Worm (Caenorhabditis elegans): ENCODE measurements around the gene mpst-7.

DNA sequence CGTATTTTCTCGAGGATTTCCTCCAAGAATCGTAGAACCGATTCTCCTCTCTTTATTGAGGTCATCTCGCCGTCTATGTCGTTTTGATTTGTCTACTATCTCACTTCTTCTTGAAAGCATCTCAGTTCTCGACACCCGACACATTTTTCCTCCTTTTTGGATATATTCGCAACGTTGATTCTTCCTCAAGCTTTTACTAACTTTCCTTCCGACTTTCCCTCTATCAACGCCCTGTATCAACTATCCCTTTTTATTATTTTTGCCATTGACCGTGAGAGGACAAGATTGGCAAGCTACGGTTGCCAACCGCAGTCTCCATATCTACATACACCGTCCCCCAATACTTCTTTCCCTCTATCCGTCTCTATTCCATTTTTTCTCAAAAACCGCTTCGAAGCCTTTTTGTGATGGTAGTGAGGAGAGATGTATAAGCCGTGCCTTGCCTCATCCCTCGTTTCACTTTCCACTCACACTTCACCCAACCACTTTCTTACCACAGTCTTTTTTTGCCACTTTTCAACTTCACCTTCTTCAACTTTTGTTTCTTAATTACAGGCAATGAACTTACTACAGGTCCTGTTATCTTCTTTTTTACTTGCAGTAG is 31.9 kb downstream of the mpst-7 start, which contains the start of gene T16G1.2:
- TF ChIP-seq ceh-27 (GFP tag; optimal IDR thresholded peaks at IDR 0.05), result no peak
- TF ChIP-seq unc-62 (GFP tag; optimal IDR thresholded peaks at IDR 0.05), result no peak
- no peak for TF ChIP-seq ztf-25 (GFP tag; IDR thresholded peaks at IDR 0.05)
- TF ChIP-seq lin-35 (GFP tag; optimal IDR thresholded peaks at IDR 0.05), result no peak
- TF ChIP-seq F55B11.4 (tag; optimal IDR thresholded peaks at IDR 0.05; ENCODE audit: borderline replicate concordance, insufficient read depth), result no peak
- TF ChIP-seq lin-54 (GFP tag; optimal IDR thresholded peaks at IDR 0.05), result no peak
- no peak for TF ChIP-seq ztf-3 (GFP tag; optimal IDR thresholded peaks at IDR 0.05)
- TF ChIP-seq ceh-58 (GFP tag; IDR thresholded peaks at IDR 0.05), result no peak
- TF ChIP-seq him-1 (tag; optimal IDR thresholded peaks at IDR 0.05), result no peak
- no peak for TF ChIP-seq sea-2 (GFP tag; IDR thresholded peaks at IDR 0.05)
- no peak for TF ChIP-seq K12H6.12 (tag; optimal IDR thresholded peaks at IDR 0.05)
